Worm (Caenorhabditis elegans) whole organism, L4 larva: ENCODE data around the gene plg-1.
A peak's percentile ranks its signal among the peaks of the same experiment; 100 is the strongest.

Source experiments
- D1046.2 ChIP-seq: fragments of 200-800 bp; sonication (Bioruptor generic); IDR thresholded peaks from 2 replicates; pipeline ENCODE4 v1.3.6; 2022; ENCODE audit warnings: missing genetic modification characterization, missing compliant biosample characterization
- F26F4.8 ChIP-seq: fragments of 200-800 bp; sonication (Bioruptor generic); conservative IDR thresholded peaks from 2 replicates; pipeline ENCODE4 v1.3.6; 2022; ENCODE audit warnings: missing genetic modification characterization, missing compliant biosample characterization
- F37D6.2 ChIP-seq: sonication (generic microtip); optimal IDR thresholded peaks from 2 replicates; lab custom pipeline; 2016; ENCODE audit warnings: mild to moderate bottlenecking, missing genetic modification characterization, missing compliant biosample characterization
- F44E2.7 ChIP-seq: fragments of 200-800 bp; sonication (Bioruptor generic); IDR thresholded peaks from 2 replicates; pipeline ENCODE4 v2.1.2; 2022; ENCODE audit warnings: missing genetic modification characterization, missing compliant biosample characterization
- F49E8.2 ChIP-seq: sonication (generic microtip); optimal IDR thresholded peaks from 2 replicates; lab custom pipeline; 2016; ENCODE audit warnings: missing compliant biosample characterization, mild to moderate bottlenecking, missing genetic modification characterization, borderline replicate concordance
- R02D3.7 ChIP-seq: fragments of 150-350 bp; sonication (generic microtip); optimal IDR thresholded peaks from 3 replicates; lab custom pipeline; 2014; ENCODE audit warnings: missing biosample characterization, missing genetic modification characterization
- T20F7.1 ChIP-seq: fragments of 200-800 bp; sonication (Bioruptor generic); optimal IDR thresholded peaks from 2 replicates; lab custom pipeline; 2018; ENCODE audit warnings: mild to moderate bottlenecking, missing genetic modification characterization, missing compliant biosample characterization
- Y105C5A.15 ChIP-seq: fragments of 200-800 bp; sonication (Bioruptor generic); IDR thresholded peaks from 2 replicates; pipeline ENCODE4 v1.3.6; 2022; ENCODE audit warnings: missing genetic modification characterization, missing compliant biosample characterization
- Y5F2A.4 ChIP-seq: fragments of 200-800 bp; sonication (Bioruptor generic); optimal IDR thresholded peaks from 2 replicates; lab custom pipeline; 2018; ENCODE audit warnings: mild to moderate bottlenecking, missing genetic modification characterization, missing compliant biosample characterization
- ZK546.5 ChIP-seq, 2 experiments: sonication (generic microtip); optimal IDR thresholded peaks; 2 replicates each; lab custom pipeline; 2017; ENCODE audit warnings: missing biosample characterization in 2 of 2, missing genetic modification characterization in 2 of 2
- ama-1 ChIP-seq: fragments of 150-350 bp; optimal IDR thresholded peaks from 2 replicates; lab custom pipeline; 2014; ENCODE audit warnings: inconsistent platforms, mixed read lengths
- attf-4 ChIP-seq: sonication (generic microtip); optimal IDR thresholded peaks from 3 replicates; lab custom pipeline; 2017; ENCODE audit warnings: missing biosample characterization, missing genetic modification characterization
- ceh-62 ChIP-seq: sonication (generic microtip); optimal IDR thresholded peaks from 2 replicates; lab custom pipeline; 2017; ENCODE audit warnings: missing biosample characterization, missing genetic modification characterization
- ctbp-1 ChIP-seq: fragments of 200-800 bp; sonication (Bioruptor generic); IDR thresholded peaks from 2 replicates; pipeline ENCODE4 v1.3.6; 2022; ENCODE audit warnings: missing genetic modification reagents, missing genetic modification characterization, missing compliant biosample characterization
- daf-16 ChIP-seq, 3 experiments: sonication (generic microtip); optimal IDR thresholded peaks; 2 replicates each; lab custom pipeline; 2016 to 2017; ENCODE audit warnings: missing genetic modification characterization in 3 of 3, missing genetic modification reagents in 3 of 3, mild to moderate bottlenecking in 2 of 3, missing compliant biosample characterization in 2 of 3, missing biosample characterization in 1 of 3, moderate library complexity in 1 of 3
- daf-19 ChIP-seq: fragments of 200-800 bp; sonication (Bioruptor generic); conservative IDR thresholded peaks from 2 replicates; pipeline ENCODE4 v1.3.6; 2022; ENCODE audit warnings: missing genetic modification characterization, missing compliant biosample characterization
- daf-8 ChIP-seq: fragments of 200-800 bp; sonication (Bioruptor generic); IDR thresholded peaks from 2 replicates; pipeline ENCODE4 v1.3.6; 2022; ENCODE audit warnings: missing genetic modification characterization, missing compliant biosample characterization
- dmd-6 ChIP-seq: fragments of 200-800 bp; sonication (Bioruptor generic); IDR thresholded peaks from 2 replicates; pipeline ENCODE4 v1.3.6; 2022; ENCODE audit warnings: missing genetic modification reagents, missing genetic modification characterization, missing compliant biosample characterization
- duxl-1 ChIP-seq: sonication (generic microtip); optimal IDR thresholded peaks from 2 replicates; lab custom pipeline; 2016; ENCODE audit warnings: mild to moderate bottlenecking, missing genetic modification characterization, moderate library complexity, missing compliant biosample characterization; ENCODE audit not compliant: poor library complexity
- dve-1 ChIP-seq: sonication (generic microtip); optimal IDR thresholded peaks from 2 replicates; lab custom pipeline; 2017; ENCODE audit warnings: antibody characterized with exemption, mild to moderate bottlenecking, missing genetic modification characterization, missing compliant biosample characterization; ENCODE audit not compliant: insufficient read depth
- egl-43 ChIP-seq: fragments of 200-800 bp; sonication (Bioruptor generic); IDR thresholded peaks from 2 replicates; pipeline ENCODE4 v1.3.6; 2022; ENCODE audit warnings: missing genetic modification reagents, missing genetic modification characterization, missing compliant biosample characterization
- fkh-10 ChIP-seq: fragments of 150-350 bp; optimal IDR thresholded peaks from 2 replicates; lab custom pipeline; 2014; ENCODE audit warnings: missing biosample characterization, missing genetic modification reagents, missing genetic modification characterization
- lin-1 ChIP-seq: fragments of 200-800 bp; sonication (Bioruptor generic); IDR thresholded peaks from 2 replicates; pipeline ENCODE4 v1.3.6; 2022; ENCODE audit warnings: missing genetic modification reagents, missing genetic modification characterization, missing compliant biosample characterization
- lin-13 ChIP-seq: fragments of 150-350 bp; optimal IDR thresholded peaks from 2 replicates; lab custom pipeline; 2014; ENCODE audit warnings: missing biosample characterization, missing genetic modification reagents, missing genetic modification characterization
- lin-29 ChIP-seq: fragments of 200-800 bp; sonication (Bioruptor generic); IDR thresholded peaks from 2 replicates; pipeline ENCODE4 v1.3.6; 2022; ENCODE audit warnings: missing genetic modification reagents, missing genetic modification characterization, missing compliant biosample characterization
- lin-38 ChIP-seq: fragments of 200-800 bp; sonication (Bioruptor generic); IDR thresholded peaks from 2 replicates; pipeline ENCODE4 v1.3.6; 2022; ENCODE audit warnings: missing genetic modification reagents, missing genetic modification characterization, missing compliant biosample characterization
- lin-39 ChIP-seq: fragments of 150-350 bp; optimal IDR thresholded peaks from 2 replicates; lab custom pipeline; 2014; ENCODE audit warnings: missing biosample characterization, missing genetic modification reagents, missing genetic modification characterization
- lir-3 ChIP-seq: sonication (generic microtip); optimal IDR thresholded peaks from 2 replicates; lab custom pipeline; 2016; ENCODE audit warnings: mild to moderate bottlenecking, missing genetic modification characterization, missing compliant biosample characterization
- mdl-1 ChIP-seq, 2 experiments: fragments of 150-350 bp in 1 of 2; sonication (generic microtip) in 1 of 2; optimal IDR thresholded peaks; 2 replicates each; lab custom pipeline; 2014 to 2017; ENCODE audit warnings: missing biosample characterization in 2 of 2, missing genetic modification characterization in 2 of 2
- mep-1 ChIP-seq: fragments of 150-350 bp; sonication (generic microtip); optimal IDR thresholded peaks from 3 replicates; lab custom pipeline; 2014; ENCODE audit warnings: missing biosample characterization, missing genetic modification characterization
- mxl-2 ChIP-seq: fragments of 200-800 bp; sonication (Bioruptor generic); conservative IDR thresholded peaks from 2 replicates; pipeline ENCODE4 v1.3.6; 2022; ENCODE audit warnings: missing genetic modification reagents, missing genetic modification characterization, missing compliant biosample characterization
- nhr-10 ChIP-seq: fragments of 150-350 bp; optimal IDR thresholded peaks from 2 replicates; lab custom pipeline; 2014; ENCODE audit warnings: missing biosample characterization, missing genetic modification characterization
- nhr-25 ChIP-seq: sonication (generic microtip); optimal IDR thresholded peaks from 2 replicates; lab custom pipeline; 2017; ENCODE audit warnings: missing genetic modification characterization, mild to moderate bottlenecking, missing compliant biosample characterization, antibody characterized with exemption, moderate library complexity, borderline replicate concordance; ENCODE audit not compliant: insufficient read depth
- nhr-41 ChIP-seq: fragments of 200-800 bp; sonication (Bioruptor generic); IDR thresholded peaks from 2 replicates; pipeline ENCODE4 v1.3.6; 2022; ENCODE audit warnings: missing genetic modification reagents, missing genetic modification characterization, missing compliant biosample characterization
- nhr-42 ChIP-seq: fragments of 200-800 bp; sonication (Bioruptor generic); IDR thresholded peaks from 2 replicates; pipeline ENCODE4 v1.3.6; 2022; ENCODE audit warnings: missing genetic modification characterization, missing compliant biosample characterization
- nhr-77 ChIP-seq: fragments of 150-350 bp; optimal IDR thresholded peaks from 2 replicates; lab custom pipeline; 2014; ENCODE audit warnings: missing biosample characterization, missing genetic modification characterization
- pha-4 ChIP-seq, 2 experiments: fragments of 150-350 bp in 1 of 2; fragments of 200-800 bp in 1 of 2; sonication (Bioruptor generic) in 1 of 2; IDR thresholded peaks in 1 of 2; optimal IDR thresholded peaks in 1 of 2; 2 replicates each; pipeline versions ENCODE4 v1.3.6 to Lab custom; 2014 to 2022; ENCODE audit warnings: missing genetic modification characterization in 2 of 2, missing genetic modification reagents in 2 of 2, missing biosample characterization in 1 of 2, missing compliant biosample characterization in 1 of 2
- php-3 ChIP-seq: fragments of 200-800 bp; sonication (Bioruptor generic); IDR thresholded peaks from 2 replicates; pipeline ENCODE4 v1.3.6; 2022; ENCODE audit warnings: missing genetic modification reagents, missing genetic modification characterization, missing compliant biosample characterization
- saeg-2 ChIP-seq: fragments of 200-800 bp; sonication (Bioruptor generic); IDR thresholded peaks from 2 replicates; pipeline ENCODE4 v1.3.6; 2022; ENCODE audit warnings: missing genetic modification reagents, missing genetic modification characterization, missing compliant biosample characterization
- skn-1 ChIP-seq: fragments of 150-350 bp; optimal IDR thresholded peaks from 2 replicates; lab custom pipeline; 2014; ENCODE audit warnings: missing biosample characterization, missing genetic modification characterization
- snpc-1.2 ChIP-seq: fragments of 200-800 bp; sonication (Bioruptor generic); IDR thresholded peaks from 2 replicates; pipeline ENCODE4 v1.3.6; 2022; ENCODE audit warnings: missing genetic modification reagents, missing genetic modification characterization, missing compliant biosample characterization
- snpc-4 ChIP-seq: fragments of 150-350 bp; optimal IDR thresholded peaks from 2 replicates; lab custom pipeline; 2014; ENCODE audit warnings: missing biosample characterization, missing genetic modification characterization
- spr-1 ChIP-seq: sonication (generic microtip); optimal IDR thresholded peaks from 2 replicates; lab custom pipeline; 2016; ENCODE audit warnings: mild to moderate bottlenecking, missing genetic modification characterization, missing compliant biosample characterization
- tag-97 ChIP-seq: fragments of 200-800 bp; sonication (Bioruptor generic); IDR thresholded peaks from 2 replicates; pipeline ENCODE4 v1.3.6; 2022; ENCODE audit warnings: missing genetic modification characterization, missing compliant biosample characterization
- unc-130 ChIP-seq: sonication (generic microtip); optimal IDR thresholded peaks from 2 replicates; lab custom pipeline; 2016; ENCODE audit warnings: missing genetic modification reagents, missing genetic modification characterization, missing compliant biosample characterization
- unc-62 ChIP-seq, 3 experiments: fragments of 150-350 bp in 1 of 3; sonication (generic microtip); optimal IDR thresholded peaks in 2 of 3; peaks in 1 of 3; 1 replicate in 1 of 3; 2 replicates in 2 of 3; lab custom pipeline; 2014 to 2017; ENCODE audit warnings: missing biosample characterization in 3 of 3, missing genetic modification characterization in 3 of 3, missing genetic modification reagents in 3 of 3, missing genotype in 1 of 3
- zfp-2 ChIP-seq: sonication (generic microtip); optimal IDR thresholded peaks from 2 replicates; lab custom pipeline; 2016; ENCODE audit warnings: mild to moderate bottlenecking, missing genetic modification characterization, missing compliant biosample characterization
- zip-2 ChIP-seq: fragments of 150-350 bp; optimal IDR thresholded peaks from 2 replicates; lab custom pipeline; 2014; ENCODE audit warnings: missing biosample characterization, missing genetic modification characterization
- ztf-11 ChIP-seq: fragments of 150-350 bp; optimal IDR thresholded peaks from 2 replicates; lab custom pipeline; 2014; ENCODE audit warnings: missing biosample characterization, missing genetic modification characterization

plg-1 gene

DNA sequence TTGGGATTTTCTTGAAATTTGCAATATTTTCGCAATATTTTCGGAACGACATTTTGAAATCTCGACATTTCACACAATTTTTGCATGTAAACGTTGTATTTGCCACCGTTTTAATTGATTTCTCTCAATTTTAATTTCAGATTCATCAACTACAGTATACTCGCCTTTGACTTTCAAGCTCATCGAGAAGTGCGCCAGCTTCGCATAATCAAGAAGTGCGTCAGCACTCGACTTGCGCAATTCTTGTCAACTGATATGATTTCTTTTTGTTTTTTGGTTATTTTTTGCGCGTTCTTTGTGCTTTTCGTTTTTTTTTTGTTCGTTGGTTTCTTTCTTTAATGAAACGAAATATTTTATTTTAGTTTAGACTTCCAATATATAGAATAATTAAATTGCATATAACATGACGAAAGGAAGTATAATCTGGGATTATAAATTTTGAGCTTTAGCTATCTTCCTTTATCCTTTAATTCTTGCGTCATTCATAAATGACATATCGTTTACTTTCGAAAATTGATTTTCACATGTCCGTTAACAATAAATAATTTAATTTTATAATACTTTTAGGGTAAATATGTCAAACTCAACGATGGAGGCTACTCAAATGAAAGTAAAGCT, 35.2 kb downstream of the plg-1 start, which contains the start of gene famh-136 (continued):
- TF ChIP-seq lir-3 (no peak), nhr-77 (tag; lab: Kevin White, UChicago) (peak; percentile 90), Y5F2A.4 (no peak), T20F7.1 (peak; percentile 82), lin-38 (peak; percentile 85), dmd-6 (GFP tag; lab: Robert Waterston, UW) (peak; percentile 91), mxl-2 (GFP tag; lab: Robert Waterston, UW) (no peak), nhr-42 (GFP tag; lab: Robert Waterston, UW) (peak; percentile 64; the same call in 1 of the 2 replicates), dve-1 (tag; lab: Kevin White, UChicago) (peak; percentile 98), lin-1 (no peak), zfp-2 (tag; lab: Kevin White, UChicago) (no peak), zip-2 (peak; percentile 52), ZK546.5 (tag; optimal IDR thresholded peaks at IDR 0.05; lab: Kevin White, UChicago) (no peak), daf-8 (GFP tag; lab: Robert Waterston, UW) (no peak), saeg-2 (GFP tag; lab: Robert Waterston, UW) (0 out of 2 replicates have a peak, but pooled peaks have one; percentile 56), mdl-1 (tag; optimal IDR thresholded peaks at IDR 0.05; lab: Kevin White, UChicago) (peak in 1 of 2 experiments; percentile 56), snpc-4 (no peak), daf-16 (GFP tag; optimal IDR thresholded peaks at IDR 0.05; lab: Kevin White, UChicago) (peak; percentile 23 to 78), daf-16 (tag; optimal IDR thresholded peaks at IDR 0.05; lab: Kevin White, UChicago) (peak; percentile 78), spr-1 (tag; lab: Kevin White, UChicago) (peak; percentile 77), snpc-1.2 (no peak), ama-1 (lab: Kevin White, UChicago) (no peak), mep-1 (tag; lab: Kevin White, UChicago) (peak; percentile 95), F49E8.2 (tag; lab: Kevin White, UChicago) (peak; percentile 11), F26F4.8 (GFP tag; lab: Robert Waterston, UW) (no peak), php-3 (GFP tag; lab: Robert Waterston, UW) (peak; percentile 56), F37D6.2 (tag; lab: Kevin White, UChicago) (peak; percentile 72), attf-4 (tag; lab: Kevin White, UChicago) (no peak), fkh-10 (GFP tag; lab: Kevin White, UChicago) (peak; percentile 37), unc-62 (GFP tag; optimal IDR thresholded peaks at IDR 0.05 in 1 of 2; lab: Kevin White, UChicago) (peak in 1 of 2 experiments; percentile 99), unc-62 (tag; optimal IDR thresholded peaks at IDR 0.05; lab: Kevin White, UChicago) (no peak), nhr-10 (tag; lab: Kevin White, UChicago) (no peak), tag-97 (GFP tag; lab: Robert Waterston, UW) (no peak), daf-19 (no peak), F44E2.7 (GFP tag; lab: Robert Waterston, UW) (no peak), R02D3.7 (tag; lab: Kevin White, UChicago) (no peak), pha-4 (GFP tag; IDR thresholded peaks at IDR 0.05; lab: Robert Waterston, UW) (peak; percentile 76), pha-4 (tag; optimal IDR thresholded peaks at IDR 0.05; lab: Kevin White, UChicago) (peak; percentile 89), skn-1 (no peak), lin-39 (tag; lab: Kevin White, UChicago) (no peak), lin-13 (GFP tag; lab: Kevin White, UChicago) (peak; percentile 83), nhr-25 (tag; lab: Kevin White, UChicago) (no peak), nhr-41 (GFP tag; lab: Robert Waterston, UW) (no peak), ceh-62 (tag; lab: Kevin White, UChicago) (no peak), lin-29 (GFP tag; lab: Robert Waterston, UW) (no peak), egl-43 (GFP tag; lab: Robert Waterston, UW) (no peak), duxl-1 (tag; lab: Kevin White, UChicago) (peak; percentile 52), Y105C5A.15 (GFP tag; lab: Robert Waterston, UW) (no peak), ztf-11 (tag; lab: Kevin White, UChicago) (no peak), D1046.2 (GFP tag; lab: Robert Waterston, UW) (0 out of 2 replicates have a peak, but pooled peaks have one; percentile 11), ctbp-1 (GFP tag; lab: Robert Waterston, UW) (peak; percentile 80), unc-130 (GFP tag; lab: Kevin White, UChicago) (peak; percentile 43)
